Worm (Caenorhabditis elegans): ENCODE data around the gene clec-221.
A peak's percentile ranks its signal among the peaks of the same experiment; 100 is the strongest.

clec-221 gene

DNA sequence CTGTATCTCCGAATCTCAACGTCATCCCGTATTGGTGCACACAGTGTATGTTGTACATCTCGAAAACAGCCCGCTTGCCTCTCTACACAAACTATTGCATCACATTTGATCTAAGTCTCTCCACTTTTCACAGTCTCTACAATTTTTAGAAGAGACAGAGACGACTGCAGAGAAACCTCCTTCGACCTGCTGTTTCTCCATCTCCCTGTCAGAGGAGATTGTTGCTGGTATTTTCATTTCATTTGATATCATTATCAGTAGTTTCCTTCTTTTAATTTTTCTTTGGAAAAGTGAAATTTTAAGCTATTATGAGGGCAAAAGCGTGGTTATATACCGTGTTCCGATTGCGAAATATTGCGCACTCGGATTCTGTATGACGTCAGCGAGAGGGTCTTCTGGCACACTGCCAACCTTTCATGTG lies 13.7 kb downstream of the clec-221 start (continued):
- TF ChIP-seq attf-5 (GFP tag; optimal IDR thresholded peaks at IDR 0.05): peak; percentile 73
- TF ChIP-seq lin-35 (GFP tag; optimal IDR thresholded peaks at IDR 0.05): no peak
- no peak for TF ChIP-seq ztf-25 (GFP tag; IDR thresholded peaks at IDR 0.05)
- no peak for TF ChIP-seq hmg-20 (GFP tag; IDR thresholded peaks at IDR 0.05)
- peak; percentile 8; the same call in 1 of the 2 replicates for TF ChIP-seq mcd-1 (GFP tag; IDR thresholded peaks at IDR 0.05)
- no peak for TF ChIP-seq snpc-3.4 (tag; optimal IDR thresholded peaks at IDR 0.05)
- TF ChIP-seq pbrm-1 (GFP tag; IDR thresholded peaks at IDR 0.05): peak; percentile 31; the same call in 1 of the 2 replicates
- no peak for TF ChIP-seq sea-2 (GFP tag; IDR thresholded peaks at IDR 0.05)
- peak; percentile 52 for TF ChIP-seq ZK185.1 (tag; optimal IDR thresholded peaks at IDR 0.05; ENCODE audit: poor library complexity, severe bottlenecking)
- TF ChIP-seq egl-44 (GFP tag; IDR thresholded peaks at IDR 0.05): peak; percentile 71
- no peak for TF ChIP-seq egl-18 (GFP tag; IDR thresholded peaks at IDR 0.05)
- TF ChIP-seq xnd-1 (tag; optimal IDR thresholded peaks at IDR 0.05): no peak
- TF ChIP-seq let-607 (tag; optimal IDR thresholded peaks at IDR 0.05): peak in 1 of 2 experiments; percentile 53
- no peak for TF ChIP-seq hsf-1 (GFP tag; IDR thresholded peaks at IDR 0.05)
- no peak for TF ChIP-seq attf-3 (GFP tag; conservative IDR thresholded peaks at IDR 0.05)
- TF ChIP-seq ztf-26 (tag; optimal IDR thresholded peaks at IDR 0.05): no peak
- TF ChIP-seq F39B2.1 (GFP tag; IDR thresholded peaks at IDR 0.05): no peak
- TF ChIP-seq tlf-1 (GFP tag; optimal IDR thresholded peaks at IDR 0.05): peak; percentile 42
- TF ChIP-seq nhr-27 (tag; optimal IDR thresholded peaks at IDR 0.05): no peak
- TF ChIP-seq cebp-1 (GFP tag; IDR thresholded peaks at IDR 0.05): peak; percentile 95
- peak; percentile 99 for TF ChIP-seq cebp-1 (tag; optimal IDR thresholded peaks at IDR 0.05)
- no peak for TF ChIP-seq madf-8 (GFP tag; conservative IDR thresholded peaks at IDR 0.05)
- no peak for TF ChIP-seq F57A8.1 (GFP tag; optimal IDR thresholded peaks at IDR 0.05)
- no peak for TF ChIP-seq F55B11.4 (tag; optimal IDR thresholded peaks at IDR 0.05; ENCODE audit: borderline replicate concordance, insufficient read depth)
- no peak for TF ChIP-seq T26A5.8 (tag; optimal IDR thresholded peaks at IDR 0.05)
- peak; percentile 42 for TF ChIP-seq K12H6.12 (tag; optimal IDR thresholded peaks at IDR 0.05)
- TF ChIP-seq madf-10 (tag; optimal IDR thresholded peaks at IDR 0.05): peak; percentile 62
- TF ChIP-seq mxl-1 (tag; optimal IDR thresholded peaks at IDR 0.05): no peak
- no peak for TF ChIP-seq dpff-1 (tag; optimal IDR thresholded peaks at IDR 0.05)
- TF ChIP-seq mel-28 (tag; optimal IDR thresholded peaks at IDR 0.05; ENCODE audit: borderline replicate concordance): no peak
- no peak for TF ChIP-seq hlh-26 (GFP tag; conservative IDR thresholded peaks at IDR 0.05)
- TF ChIP-seq ztf-6 (GFP tag; IDR thresholded peaks at IDR 0.05): no peak
- TF ChIP-seq tbx-9 (tag; optimal IDR thresholded peaks at IDR 0.05; ENCODE audit: borderline replicate concordance): no peak
- no peak for TF ChIP-seq bed-1 (GFP tag; IDR thresholded peaks at IDR 0.05)
- TF ChIP-seq aptf-2 (GFP tag; conservative IDR thresholded peaks at IDR 0.05): no peak
- peak; percentile 79 for TF ChIP-seq hmg-1.2 (GFP tag; IDR thresholded peaks at IDR 0.05)
- TF ChIP-seq snpc-4 (GFP tag; optimal IDR thresholded peaks at IDR 0.05): no peak
- peak in 2 of 4 experiments; percentile 31 to 51 for TF ChIP-seq snpc-4 (tag; optimal IDR thresholded peaks at IDR 0.05)
- no peak for TF ChIP-seq hrde-1 (tag; optimal IDR thresholded peaks at IDR 0.05; ENCODE audit: borderline replicate concordance)
- TF ChIP-seq rpc-1 (optimal IDR thresholded peaks at IDR 0.05): no peak
- TF ChIP-seq rpc-1 (tag; optimal IDR thresholded peaks at IDR 0.05): no peak
- no peak for TF ChIP-seq lsy-27 (tag; optimal IDR thresholded peaks at IDR 0.05; ENCODE audit: borderline replicate concordance, insufficient read depth)
- TF ChIP-seq unc-62 (GFP tag; optimal IDR thresholded peaks at IDR 0.05): peak; percentile 9
- TF ChIP-seq ztf-22 (GFP tag; optimal IDR thresholded peaks at IDR 0.05): peak; percentile 80
- peak; percentile 41 for TF ChIP-seq ama-1 (optimal IDR thresholded peaks at IDR 0.05)
- no peak for TF ChIP-seq ama-1 (GFP tag; optimal IDR thresholded peaks at IDR 0.05)
- no peak for TF ChIP-seq ztf-18 (tag; optimal IDR thresholded peaks at IDR 0.05)
- peak; percentile 57 for TF ChIP-seq nhr-90 (tag; optimal IDR thresholded peaks at IDR 0.05)
- TF ChIP-seq F37B4.10 (GFP tag; IDR thresholded peaks at IDR 0.05): no peak
